Worm (Caenorhabditis elegans): Measurements from ENCODE around the gene Y47D3A.13.

- no peak for TF ChIP-seq pat-9 (tag; optimal IDR thresholded peaks at IDR 0.05)
- no peak for TF ChIP-seq sox-4 (tag; optimal IDR thresholded peaks at IDR 0.05)
- TF ChIP-seq K09A11.1 (tag; optimal IDR thresholded peaks at IDR 0.05; ENCODE audit: insufficient read depth): no peak
- no peak for TF ChIP-seq pha-2 (tag; optimal IDR thresholded peaks at IDR 0.05)
- TF ChIP-seq tbx-7 (tag; optimal IDR thresholded peaks at IDR 0.05): no peak
- TF ChIP-seq mec-3 (tag; optimal IDR thresholded peaks at IDR 0.05; ENCODE audit: borderline replicate concordance): no peak
- TF ChIP-seq pha-4 (tag; optimal IDR thresholded peaks at IDR 0.05): no peak
- TF ChIP-seq pqm-1 (tag; optimal IDR thresholded peaks at IDR 0.05): no peak
- no peak for TF ChIP-seq hlh-30 (tag; optimal IDR thresholded peaks at IDR 0.05; ENCODE audit: insufficient read depth)
These were observed 29.8 kb downstream of the Y47D3A.13 start for ce11 chrIII:11194123-11194522.
